Fruit fly (Drosophila melanogaster) whole organism, embryonic: Measurements from ENCODE around the gene Pex14.
A peak's percentile ranks its signal among the peaks of the same experiment; 100 is the strongest.

ENCODE experiments used
- ATbp ChIP-seq: fragments of 200-800 bp; sonication (Bioruptor generic); optimal IDR thresholded peaks from 2 replicates; lab custom pipeline; 2017; ENCODE audit warnings: missing biosample characterization, mild to moderate bottlenecking, missing genetic modification characterization, missing genetic modification reagents
- CG10209 ChIP-seq: fragments of 200-800 bp; sonication (Bioruptor generic); optimal IDR thresholded peaks from 3 replicates; lab custom pipeline; 2017; ENCODE audit warnings: missing biosample characterization, mild to moderate bottlenecking, missing genetic modification characterization, missing genetic modification reagents
- CG10959 ChIP-seq: fragments of 200-800 bp; sonication (Bioruptor generic); IDR thresholded peaks from 2 replicates; pipeline ENCODE4 v1.3.6; 2022; ENCODE audit warnings: missing biosample characterization, missing genetic modification characterization
- CG11456 ChIP-seq: fragments of 200-800 bp; sonication (Bioruptor generic); IDR thresholded peaks from 3 replicates; pipeline ENCODE4 v1.3.6; 2022; ENCODE audit warnings: missing biosample characterization, missing genetic modification characterization
- CG13424 ChIP-seq: fragments of 200-800 bp; sonication (Bioruptor generic); optimal IDR thresholded peaks from 2 replicates; lab custom pipeline; 2019; ENCODE audit warnings: missing biosample characterization, mild to moderate bottlenecking, missing genetic modification characterization, moderate library complexity
- CG14441 ChIP-seq: fragments of 200-800 bp; sonication (Bioruptor generic); IDR thresholded peaks from 2 replicates; pipeline ENCODE4 v1.3.6; 2022; ENCODE audit warnings: missing biosample characterization, missing genetic modification characterization
- CG14667 ChIP-seq: fragments of 200-800 bp; sonication (Bioruptor generic); IDR thresholded peaks from 2 replicates; pipeline ENCODE4 v1.3.6; 2022; ENCODE audit warnings: missing biosample characterization, missing genetic modification characterization
- CG15073 ChIP-seq: fragments of 200-800 bp; sonication (Bioruptor generic); optimal IDR thresholded peaks from 2 replicates; lab custom pipeline; 2016; ENCODE audit warnings: missing biosample characterization, missing genetic modification characterization
- CG15269 ChIP-seq: fragments of 200-800 bp; sonication (Bioruptor generic); optimal IDR thresholded peaks from 2 replicates; lab custom pipeline; 2018; ENCODE audit warnings: missing biosample characterization, mild to moderate bottlenecking, missing genetic modification characterization, moderate library complexity
- CG16863 ChIP-seq: fragments of 200-800 bp; sonication (Bioruptor generic); optimal IDR thresholded peaks from 3 replicates; lab custom pipeline; 2016; ENCODE audit warnings: missing biosample characterization, missing genetic modification characterization
- CG2889 ChIP-seq: fragments of 200-800 bp; sonication (Bioruptor generic); IDR thresholded peaks from 3 replicates; pipeline ENCODE4 v1.3.6; 2022; ENCODE audit warnings: missing biosample characterization, missing genetic modification characterization
- CG30020 ChIP-seq: fragments of 200-800 bp; optimal IDR thresholded peaks from 2 replicates; lab custom pipeline; 2019; ENCODE audit warnings: missing biosample characterization, mild to moderate bottlenecking, missing genetic modification characterization, moderate library complexity
- CG3163 ChIP-seq: fragments of 200-800 bp; sonication (Bioruptor generic); optimal IDR thresholded peaks from 3 replicates; lab custom pipeline; 2016; ENCODE audit warnings: missing biosample characterization, missing genetic modification characterization
- CG32772 ChIP-seq: fragments of 200-800 bp; sonication (Bioruptor generic); IDR thresholded peaks from 2 replicates; pipeline ENCODE4 v1.3.6; 2022; ENCODE audit warnings: missing biosample characterization, missing genetic modification characterization
- CG4820 ChIP-seq: fragments of 200-800 bp; sonication (Bioruptor generic); optimal IDR thresholded peaks from 3 replicates; lab custom pipeline; 2016; ENCODE audit warnings: missing biosample characterization, missing genetic modification characterization
- CG6272 ChIP-seq: fragments of 200-800 bp; sonication (Bioruptor generic); IDR thresholded peaks from 2 replicates; pipeline ENCODE4 v1.3.6; 2022; ENCODE audit warnings: missing biosample characterization, missing genetic modification characterization
- CG7839 ChIP-seq: fragments of 200-800 bp; sonication (Bioruptor generic); optimal IDR thresholded peaks from 3 replicates; lab custom pipeline; 2018; ENCODE audit warnings: missing biosample characterization, mild to moderate bottlenecking, missing genetic modification characterization, moderate library complexity
- CG8478 ChIP-seq: fragments of >200 bp; optimal IDR thresholded peaks from 2 replicates; lab custom pipeline; 2018
- CG8924 ChIP-seq: fragments of 200-800 bp; optimal IDR thresholded peaks from 3 replicates; lab custom pipeline; 2019; ENCODE audit warnings: missing biosample characterization, mild to moderate bottlenecking, missing genetic modification characterization, moderate library complexity
- CG9932 ChIP-seq: fragments of 200-800 bp; sonication (Bioruptor generic); IDR thresholded peaks from 2 replicates; pipeline ENCODE4 v1.3.6; 2022; ENCODE audit warnings: missing biosample characterization, missing genetic modification characterization
- CoRest ChIP-seq: fragments of 200-800 bp; sonication (Bioruptor generic); optimal IDR thresholded peaks from 3 replicates; lab custom pipeline; 2018; ENCODE audit warnings: missing biosample characterization, mild to moderate bottlenecking, missing genetic modification characterization, moderate library complexity
- E2f2 ChIP-seq: fragments of 200-800 bp; sonication (Bioruptor generic); IDR thresholded peaks from 2 replicates; pipeline ENCODE4 v1.3.6; 2022; ENCODE audit warnings: missing biosample characterization, missing genetic modification characterization
- ERR ChIP-seq: fragments of 200-800 bp; sonication (Bioruptor generic); optimal IDR thresholded peaks from 2 replicates; lab custom pipeline; 2016; ENCODE audit warnings: missing biosample characterization, missing genetic modification characterization
- Mes4 ChIP-seq: fragments of 200-800 bp; sonication (Bioruptor generic); optimal IDR thresholded peaks from 2 replicates; lab custom pipeline; 2016; ENCODE audit warnings: missing biosample characterization, missing genetic modification characterization
- NfI ChIP-seq: fragments of 200-800 bp; sonication (Bioruptor generic); optimal IDR thresholded peaks from 3 replicates; lab custom pipeline; 2018; ENCODE audit warnings: missing biosample characterization, mild to moderate bottlenecking, missing genetic modification characterization, moderate library complexity
- Optix ChIP-seq: fragments of 200-800 bp; sonication (Bioruptor generic); IDR thresholded peaks from 3 replicates; pipeline ENCODE4 v1.3.6; 2022; ENCODE audit warnings: missing biosample characterization, missing genetic modification characterization
- PHDP ChIP-seq: fragments of 200-800 bp; sonication (Bioruptor generic); optimal IDR thresholded peaks from 3 replicates; lab custom pipeline; 2018; ENCODE audit warnings: missing biosample characterization, mild to moderate bottlenecking, missing genetic modification characterization, moderate library complexity
- Ravus ChIP-seq: fragments of 200-800 bp; sonication (Bioruptor generic); IDR thresholded peaks from 2 replicates; pipeline ENCODE4 v1.3.6; 2022; ENCODE audit warnings: missing biosample characterization, missing genetic modification characterization
- Six4 ChIP-seq: fragments of 200-800 bp; sonication (Bioruptor generic); optimal IDR thresholded peaks from 2 replicates; lab custom pipeline; 2016; ENCODE audit warnings: missing biosample characterization, missing genetic modification characterization
- Xrp1 ChIP-seq: fragments of 200-800 bp; sonication (Bioruptor generic); IDR thresholded peaks from 2 replicates; pipeline ENCODE4 v1.3.6; 2022; ENCODE audit warnings: missing biosample characterization, missing genetic modification characterization
- ap ChIP-seq: fragments of 200-800 bp; sonication (Bioruptor generic); IDR thresholded peaks from 2 replicates; pipeline ENCODE4 v1.3.6; 2022; ENCODE audit warnings: missing biosample characterization, missing genetic modification characterization
- bigmax ChIP-seq: fragments of 200-800 bp; sonication (Bioruptor generic); optimal IDR thresholded peaks from 2 replicates; lab custom pipeline; 2018; ENCODE audit warnings: missing biosample characterization, mild to moderate bottlenecking, missing genetic modification characterization
- crc ChIP-seq: fragments of 200-800 bp; sonication (Bioruptor generic); optimal IDR thresholded peaks from 2 replicates; lab custom pipeline; 2016; ENCODE audit warnings: missing biosample characterization, missing genetic modification characterization
- dmrt99B ChIP-seq: fragments of 200-800 bp; sonication (Bioruptor generic); optimal IDR thresholded peaks from 2 replicates; lab custom pipeline; 2018; ENCODE audit warnings: missing biosample characterization, mild to moderate bottlenecking, missing genetic modification characterization, moderate library complexity
- dysf ChIP-seq: fragments of 200-800 bp; sonication (Bioruptor generic); IDR thresholded peaks from 3 replicates; pipeline ENCODE4 v1.3.6; 2022; ENCODE audit warnings: missing biosample characterization, missing genetic modification characterization
- ems ChIP-seq: fragments of 200-800 bp; sonication (Bioruptor generic); optimal IDR thresholded peaks from 3 replicates; lab custom pipeline; 2016; ENCODE audit warnings: missing biosample characterization, missing genetic modification characterization
- en ChIP-seq: fragments of 200-800 bp; sonication (Bioruptor generic); optimal IDR thresholded peaks from 2 replicates; lab custom pipeline; 2016; ENCODE audit warnings: missing biosample characterization, missing genetic modification characterization
- eyg ChIP-seq: fragments of 200-800 bp; sonication (Bioruptor generic); optimal IDR thresholded peaks from 3 replicates; lab custom pipeline; 2016; ENCODE audit warnings: missing biosample characterization, missing genetic modification characterization
- fd96Cb ChIP-seq: fragments of 200-800 bp; sonication (Bioruptor generic); optimal IDR thresholded peaks from 2 replicates; lab custom pipeline; 2018; ENCODE audit warnings: missing biosample characterization, mild to moderate bottlenecking, missing genetic modification characterization, moderate library complexity
- grn ChIP-seq: fragments of 200-800 bp; sonication (Bioruptor generic); optimal IDR thresholded peaks from 3 replicates; lab custom pipeline; 2017; ENCODE audit warnings: missing biosample characterization, missing genetic modification characterization
- gsb ChIP-seq: fragments of 200-800 bp; sonication (Bioruptor generic); IDR thresholded peaks from 2 replicates; pipeline ENCODE4 v1.3.6; 2022; ENCODE audit warnings: missing biosample characterization, missing genetic modification characterization
- ken ChIP-seq: fragments of 200-800 bp; sonication (Bioruptor generic); IDR thresholded peaks from 3 replicates; pipeline ENCODE4 v1.3.6; 2022; ENCODE audit warnings: missing biosample characterization, missing genetic modification characterization
- pita ChIP-seq: fragments of 200-800 bp; sonication (Bioruptor generic); optimal IDR thresholded peaks from 2 replicates; lab custom pipeline; 2017; ENCODE audit warnings: missing biosample characterization, mild to moderate bottlenecking, missing genetic modification characterization
- schlank ChIP-seq: fragments of 200-800 bp; sonication (Bioruptor generic); optimal IDR thresholded peaks from 2 replicates; lab custom pipeline; 2018; ENCODE audit warnings: missing biosample characterization, mild to moderate bottlenecking, missing genetic modification characterization
- sens ChIP-seq: fragments of 200-800 bp; sonication (Bioruptor generic); peaks from one replicate; lab custom pipeline; 2016; ENCODE audit warnings: missing biosample characterization, missing genetic modification characterization
- sisA ChIP-seq: fragments of 200-800 bp; sonication (Bioruptor generic); IDR thresholded peaks from 2 replicates; pipeline ENCODE4 v1.3.6; 2022; ENCODE audit warnings: missing biosample characterization, missing genetic modification characterization
- slp2 ChIP-seq: fragments of 200-800 bp; sonication (Bioruptor generic); optimal IDR thresholded peaks from 2 replicates; lab custom pipeline; 2016; ENCODE audit warnings: missing biosample characterization, missing genetic modification characterization
- ssp ChIP-seq: fragments of 200-800 bp; sonication (Bioruptor generic); IDR thresholded peaks from 2 replicates; pipeline ENCODE4 v1.3.6; 2022; ENCODE audit warnings: missing biosample characterization, missing genetic modification characterization
- tin ChIP-seq: fragments of 200-800 bp; sonication (Bioruptor generic); optimal IDR thresholded peaks from 3 replicates; lab custom pipeline; 2016; ENCODE audit warnings: missing biosample characterization, missing genetic modification characterization
- trh ChIP-seq: fragments of 200-800 bp; sonication (Bioruptor generic); optimal IDR thresholded peaks from 2 replicates; lab custom pipeline; 2016; ENCODE audit warnings: missing biosample characterization, missing genetic modification characterization
- unc-4 ChIP-seq: fragments of 200-800 bp; sonication (Bioruptor generic); IDR thresholded peaks from 2 replicates; pipeline ENCODE4 v1.3.6; 2022; ENCODE audit warnings: missing biosample characterization, missing genetic modification characterization; ENCODE audit not compliant: partially characterized antibody

The Pex14 gene

dm6 chr3L:20784812-20785671 lies 6.4 kb downstream of the Pex14 start (continued):
- TF ChIP-seq CG11456 (no peak), bigmax (GFP tag; lab: Kevin White, UChicago) (peak; percentile 37), CG8478 (no peak), grn (GFP tag; lab: Kevin White, UChicago) (peak; percentile 92), ERR (GFP tag; lab: Kevin White, UChicago) (no peak), CG10209 (GFP tag; lab: Kevin White, UChicago) (peak; percentile 12), ems (GFP tag; lab: Kevin White, UChicago) (peak; percentile 19), CG30020 (peak; percentile 19), CG7839 (tag; lab: Kevin White, UChicago) (peak; percentile 50), sens (GFP tag; lab: Kevin White, UChicago) (peak; percentile 63), crc (GFP tag; lab: Kevin White, UChicago) (no peak), sisA (GFP tag; lab: Robert Waterston, UW) (no peak), CG16863 (GFP tag; lab: Kevin White, UChicago) (no peak), CG32772 (GFP tag; lab: Robert Waterston, UW) (no peak), Mes4 (GFP tag; lab: Kevin White, UChicago) (no peak), dmrt99B (peak; percentile 37), dysf (GFP tag; lab: Robert Waterston, UW) (no peak), trh (GFP tag; lab: Kevin White, UChicago) (no peak), CG9932 (GFP tag; lab: Robert Waterston, UW) (peak; percentile 29), Six4 (GFP tag; lab: Kevin White, UChicago) (peak; percentile 18), CG13424 (tag; lab: Kevin White, UChicago) (peak; percentile 50), Optix (GFP tag; lab: Robert Waterston, UW) (no peak), eyg (GFP tag; lab: Kevin White, UChicago) (no peak), CG3163 (GFP tag; lab: Kevin White, UChicago) (no peak), CG15269 (tag; lab: Kevin White, UChicago) (peak; percentile 55), en (no peak), CG2889 (GFP tag; lab: Robert Waterston, UW) (no peak), PHDP (tag; lab: Kevin White, UChicago) (peak; percentile 10), Xrp1 (GFP tag; lab: Robert Waterston, UW) (no peak; the same call in 1 of the 2 replicates), CoRest (tag; lab: Kevin White, UChicago) (peak; percentile 63), pita (GFP tag; lab: Kevin White, UChicago) (no peak), unc-4 (GFP tag; lab: Robert Waterston, UW) (peak; percentile 37; the same call in 1 of the 2 replicates), Ravus (no peak), CG6272 (GFP tag; lab: Robert Waterston, UW) (no peak), CG10959 (GFP tag; lab: Robert Waterston, UW) (0 out of 2 replicates have a peak, but pooled peaks have one; percentile 25), fd96Cb (no peak), ATbp (GFP tag; lab: Kevin White, UChicago) (peak; percentile 22), slp2 (GFP tag; lab: Kevin White, UChicago) (no peak), CG15073 (GFP tag; lab: Kevin White, UChicago) (no peak), gsb (no peak), ssp (GFP tag; lab: Robert Waterston, UW) (no peak), NfI (GFP tag; lab: Kevin White, UChicago) (peak; percentile 24), tin (no peak), CG14667 (GFP tag; lab: Robert Waterston, UW) (no peak), CG4820 (GFP tag; lab: Kevin White, UChicago) (no peak), ap (GFP tag; lab: Robert Waterston, UW) (no peak), ken (GFP tag; lab: Robert Waterston, UW) (no peak), schlank (tag; lab: Kevin White, UChicago) (no peak), E2f2 (GFP tag; lab: Robert Waterston, UW) (no peak; the same call in 1 of the 2 replicates), CG14441 (GFP tag; lab: Robert Waterston, UW) (no peak), CG8924 (tag; lab: Kevin White, UChicago) (peak; percentile 40)
